Fruit fly (Drosophila melanogaster) whole organism, prepupa: ENCODE data around the gene Prim2.

Experiments used
- CG10669 ChIP-seq: fragments of 200-800 bp; sonication (Bioruptor generic); optimal IDR thresholded peaks from 3 replicates; lab custom pipeline; 2018; ENCODE audit warnings: missing biosample characterization, mild to moderate bottlenecking, missing genetic modification characterization, moderate library complexity
- CG15336 ChIP-seq: fragments of 200-800 bp; sonication (Bioruptor generic); IDR thresholded peaks from 2 replicates; pipeline ENCODE4 v1.3.6; 2022; ENCODE audit warnings: missing biosample characterization, missing genetic modification characterization
- CG3032 ChIP-seq: fragments of 200-800 bp; optimal IDR thresholded peaks from 2 replicates; lab custom pipeline; 2019; ENCODE audit warnings: missing biosample characterization, mild to moderate bottlenecking, missing genetic modification characterization, moderate library complexity
- CG31627 ChIP-seq: fragments of 200-800 bp; sonication (Bioruptor generic); optimal IDR thresholded peaks from 3 replicates; lab custom pipeline; 2016; ENCODE audit warnings: missing biosample characterization, missing genetic modification characterization
- CG32006 ChIP-seq: fragments of 200-800 bp; sonication (Bioruptor generic); optimal IDR thresholded peaks from 3 replicates; lab custom pipeline; 2017; ENCODE audit warnings: missing biosample characterization, mild to moderate bottlenecking, missing genetic modification characterization
- CG4318 ChIP-seq: fragments of 200-800 bp; sonication (Bioruptor generic); optimal IDR thresholded peaks from 3 replicates; lab custom pipeline; 2017; ENCODE audit warnings: missing biosample characterization, mild to moderate bottlenecking, missing genetic modification characterization
- CG6163 ChIP-seq: fragments of 200-800 bp; sonication (Bioruptor generic); IDR thresholded peaks from 3 replicates; pipeline ENCODE4 v1.3.6; 2022; ENCODE audit warnings: missing biosample characterization, missing genetic modification characterization
- CG6276 ChIP-seq: fragments of 200-800 bp; sonication (Bioruptor generic); optimal IDR thresholded peaks from 2 replicates; lab custom pipeline; 2017; ENCODE audit warnings: missing biosample characterization, mild to moderate bottlenecking, missing genetic modification characterization
- CG6808 ChIP-seq: fragments of 200-800 bp; sonication (Bioruptor generic); optimal IDR thresholded peaks from 3 replicates; lab custom pipeline; 2017; ENCODE audit warnings: missing biosample characterization, missing genetic modification characterization, mild to moderate bottlenecking, moderate library complexity, missing genetic modification reagents
- CG7368 ChIP-seq: fragments of 200-800 bp; sonication (Bioruptor generic); optimal IDR thresholded peaks from 3 replicates; lab custom pipeline; 2016; ENCODE audit warnings: missing biosample characterization, missing genetic modification characterization
- CG8119 ChIP-seq: fragments of 200-800 bp; sonication (Bioruptor generic); IDR thresholded peaks from 3 replicates; pipeline ENCODE4 v1.3.6; 2022; ENCODE audit warnings: missing biosample characterization, missing genetic modification characterization
- CG8319 ChIP-seq: fragments of 200-800 bp; sonication (Bioruptor generic); optimal IDR thresholded peaks from 3 replicates; lab custom pipeline; 2016; ENCODE audit warnings: missing biosample characterization, missing genetic modification characterization
- CG8632 ChIP-seq: fragments of 200-800 bp; sonication (Bioruptor generic); optimal IDR thresholded peaks from 3 replicates; lab custom pipeline; 2016; ENCODE audit warnings: missing biosample characterization, missing genetic modification characterization
- CG9139 ChIP-seq: fragments of 200-800 bp; sonication (Bioruptor generic); optimal IDR thresholded peaks from 3 replicates; lab custom pipeline; 2017; ENCODE audit warnings: missing biosample characterization, mild to moderate bottlenecking, missing genetic modification characterization
- Eip75B ChIP-seq: fragments of 200-800 bp; sonication (Bioruptor generic); optimal IDR thresholded peaks from 3 replicates; lab custom pipeline; 2016; ENCODE audit warnings: missing biosample characterization, missing genetic modification characterization
- Eip78C ChIP-seq: fragments of 200-800 bp; sonication (Bioruptor generic); peaks from one replicate; lab custom pipeline; 2016; ENCODE audit warnings: missing biosample characterization, missing genetic modification characterization
- Eip93F ChIP-seq: fragments of 200-800 bp; sonication (Bioruptor generic); optimal IDR thresholded peaks from 2 replicates; lab custom pipeline; 2016; ENCODE audit warnings: missing biosample characterization, mild to moderate bottlenecking, missing genetic modification characterization
- Ets21C ChIP-seq: fragments of 200-800 bp; sonication (Bioruptor generic); optimal IDR thresholded peaks from 3 replicates; lab custom pipeline; 2016; ENCODE audit warnings: missing biosample characterization, missing genetic modification characterization
- Hr38 ChIP-seq: sonication (Bioruptor generic); optimal IDR thresholded peaks from 2 replicates; lab custom pipeline; 2016; ENCODE audit warnings: missing biosample characterization, missing genetic modification characterization
- Hr39 ChIP-seq: fragments of 200-800 bp; sonication (Bioruptor generic); optimal IDR thresholded peaks from 2 replicates; lab custom pipeline; 2016; ENCODE audit warnings: missing biosample characterization, missing genetic modification characterization
- Hr4 ChIP-seq: fragments of 200-800 bp; sonication (Bioruptor generic); optimal IDR thresholded peaks from 3 replicates; lab custom pipeline; 2016; ENCODE audit warnings: missing biosample characterization, missing genetic modification characterization
- Lpt ChIP-seq: fragments of 200-800 bp; sonication (Bioruptor generic); optimal IDR thresholded peaks from 3 replicates; lab custom pipeline; 2016; ENCODE audit warnings: missing biosample characterization, missing genetic modification characterization
- Met ChIP-seq: fragments of 200-800 bp; sonication (Bioruptor generic); optimal IDR thresholded peaks from 3 replicates; lab custom pipeline; 2016; ENCODE audit warnings: missing biosample characterization, missing genetic modification characterization
- OdsH ChIP-seq: fragments of 200-800 bp; sonication (Bioruptor generic); optimal IDR thresholded peaks from 3 replicates; lab custom pipeline; 2016; ENCODE audit warnings: missing biosample characterization, missing genetic modification characterization
- Sox102F ChIP-seq: fragments of 200-800 bp; sonication (Bioruptor generic); optimal IDR thresholded peaks from 2 replicates; lab custom pipeline; 2016; ENCODE audit warnings: missing biosample characterization, mild to moderate bottlenecking, missing genetic modification characterization
- achi ChIP-seq: fragments of 200-800 bp; sonication (Bioruptor generic); optimal IDR thresholded peaks from 3 replicates; lab custom pipeline; 2016; ENCODE audit warnings: missing biosample characterization, missing genetic modification characterization
- acj6 ChIP-seq: fragments of 200-800 bp; sonication (Bioruptor generic); optimal IDR thresholded peaks from 3 replicates; lab custom pipeline; 2016; ENCODE audit warnings: missing biosample characterization, missing genetic modification characterization
- cyc ChIP-seq: fragments of 200-800 bp; sonication (Bioruptor generic); optimal IDR thresholded peaks from 3 replicates; lab custom pipeline; 2016; ENCODE audit warnings: missing biosample characterization, missing genetic modification characterization
- dsx ChIP-seq: fragments of 200-800 bp; optimal IDR thresholded peaks from 3 replicates; lab custom pipeline; 2019; ENCODE audit warnings: missing biosample characterization, mild to moderate bottlenecking, missing genetic modification characterization, moderate library complexity; ENCODE audit not compliant: poor library complexity, severe bottlenecking
- eg ChIP-seq: fragments of 200-800 bp; sonication (Bioruptor generic); IDR thresholded peaks from 3 replicates; pipeline ENCODE4 v1.3.6; 2022; ENCODE audit warnings: missing biosample characterization, missing genetic modification characterization
- fd85E ChIP-seq: fragments of 200-800 bp; sonication (Bioruptor generic); optimal IDR thresholded peaks from 3 replicates; lab custom pipeline; 2016; ENCODE audit warnings: missing biosample characterization, missing genetic modification characterization
- lz ChIP-seq: fragments of 200-800 bp; sonication (Bioruptor generic); optimal IDR thresholded peaks from 3 replicates; lab custom pipeline; 2016; ENCODE audit warnings: missing biosample characterization, missing genetic modification characterization
- net ChIP-seq: fragments of 200-800 bp; sonication (Bioruptor generic); optimal IDR thresholded peaks from 3 replicates; lab custom pipeline; 2016; ENCODE audit warnings: missing biosample characterization, missing genetic modification characterization
- spab ChIP-seq: fragments of 200-800 bp; sonication (Bioruptor generic); optimal IDR thresholded peaks from 2 replicates; lab custom pipeline; 2017; ENCODE audit warnings: missing biosample characterization, mild to moderate bottlenecking, missing genetic modification characterization, missing genetic modification reagents
- ss ChIP-seq, 2 experiments: fragments of 200-800 bp; sonication (Bioruptor generic); optimal IDR thresholded peaks; 2 replicates in 1 of 2; 3 replicates in 1 of 2; lab custom pipeline; 2017 to 2018; ENCODE audit warnings: mild to moderate bottlenecking in 2 of 2, missing biosample characterization in 2 of 2, missing genetic modification characterization in 2 of 2, moderate library complexity in 1 of 2
- svp ChIP-seq: fragments of 200-800 bp; sonication (Bioruptor generic); peaks from one replicate; lab custom pipeline; 2016; ENCODE audit warnings: missing biosample characterization, missing genetic modification characterization
- topi ChIP-seq: fragments of 200-800 bp; sonication (Bioruptor generic); optimal IDR thresholded peaks from 3 replicates; lab custom pipeline; 2016; ENCODE audit warnings: missing biosample characterization, missing genetic modification characterization
- vri ChIP-seq: fragments of 200-800 bp; sonication (Bioruptor generic); optimal IDR thresholded peaks from 3 replicates; lab custom pipeline; 2016; ENCODE audit warnings: missing biosample characterization, mild to moderate bottlenecking, missing genetic modification characterization

Prim2 gene

dm6 chr3L:20353726-20354332 lies 7.6 kb downstream of the Prim2 start (continued):
- TF ChIP-seq net (GFP tag; lab: Kevin White, UChicago) (no peak), CG32006 (GFP tag; lab: Kevin White, UChicago) (no peak), CG6163 (GFP tag; lab: Robert Waterston, UW) (no peak; the same call in 2 of the 3 replicates), svp (peak; percentile 85), Sox102F (GFP tag; lab: Kevin White, UChicago) (no peak), CG8319 (GFP tag; lab: Kevin White, UChicago) (no peak), Ets21C (GFP tag; lab: Kevin White, UChicago) (no peak), eg (GFP tag; lab: Robert Waterston, UW) (no peak), ss (GFP tag; optimal IDR thresholded peaks at IDR 0.05; lab: Kevin White, UChicago) (no peak), CG15336 (peak; percentile 48), CG9139 (GFP tag; lab: Kevin White, UChicago) (no peak), CG8119 (GFP tag; lab: Robert Waterston, UW) (no peak), Eip75B (GFP tag; lab: Kevin White, UChicago) (no peak), topi (GFP tag; lab: Kevin White, UChicago) (no peak), Eip93F (peak; percentile 19), Hr38 (GFP tag; lab: Kevin White, UChicago) (no peak), acj6 (GFP tag; lab: Kevin White, UChicago) (no peak), CG8632 (GFP tag; lab: Kevin White, UChicago) (no peak), Hr39 (GFP tag; lab: Kevin White, UChicago) (no peak), Eip78C (GFP tag; lab: Kevin White, UChicago) (no peak), CG3032 (no peak), CG31627 (GFP tag; lab: Kevin White, UChicago) (peak; percentile 8), CG6276 (GFP tag; lab: Kevin White, UChicago) (no peak), vri (GFP tag; lab: Kevin White, UChicago) (peak; percentile 46), OdsH (GFP tag; lab: Kevin White, UChicago) (no peak), cyc (GFP tag; lab: Kevin White, UChicago) (no peak), spab (GFP tag; lab: Kevin White, UChicago) (no peak)

- TF ChIP-seq CG7368 (GFP tag; lab: Kevin White, UChicago) (no peak), CG31627 (GFP tag; lab: Kevin White, UChicago) (no peak), Hr4 (GFP tag; lab: Kevin White, UChicago) (no peak), dsx (GFP tag; lab: Kevin White, UChicago) (no peak), CG8319 (GFP tag; lab: Kevin White, UChicago) (no peak), CG6163 (GFP tag; lab: Robert Waterston, UW) (no peak), CG6808 (GFP tag; lab: Kevin White, UChicago) (no peak), achi (GFP tag; lab: Kevin White, UChicago) (no peak), CG6276 (GFP tag; lab: Kevin White, UChicago) (no peak), Hr39 (GFP tag; lab: Kevin White, UChicago) (no peak), Met (GFP tag; lab: Kevin White, UChicago) (no peak), CG8119 (GFP tag; lab: Robert Waterston, UW) (no peak), CG15336 (no peak), Sox102F (GFP tag; lab: Kevin White, UChicago) (no peak), CG10669 (GFP tag; lab: Kevin White, UChicago) (no peak), fd85E (GFP tag; lab: Kevin White, UChicago) (no peak), CG4318 (no peak), Lpt (GFP tag; lab: Kevin White, UChicago) (no peak), lz (GFP tag; lab: Kevin White, UChicago) (no peak), CG3032 (no peak)
Observed at dm6 chr3L:20353149-20353548, 8.2 kb downstream of the Prim2 start, which contains the start of gene CG5618. CG5618 (plus strand) TSS chr3L:20353449.
